Worm (Caenorhabditis elegans) whole organism, L1 larva: Measurements from ENCODE around the gene basl-1.

Experiments
- C16A3.4 ChIP-seq: fragments of 150-350 bp; optimal IDR thresholded peaks from 2 replicates; lab custom pipeline; 2014; ENCODE audit warnings: missing biosample characterization, missing genetic modification characterization
- ama-1 ChIP-seq: fragments of 150-350 bp; optimal IDR thresholded peaks from 2 replicates; lab custom pipeline; 2014
- ceh-8 ChIP-seq: fragments of 200-800 bp; sonication (Bioruptor generic); optimal IDR thresholded peaks from 2 replicates; lab custom pipeline; 2018; ENCODE audit warnings: mild to moderate bottlenecking, missing genetic modification characterization, moderate library complexity, missing compliant biosample characterization
- ceh-88 ChIP-seq: fragments of 200-800 bp; sonication (Bioruptor generic); IDR thresholded peaks from 2 replicates; pipeline ENCODE4 v1.3.6; 2022; ENCODE audit warnings: missing genetic modification characterization, missing compliant biosample characterization
- efl-1 ChIP-seq, 4 experiments: fragments of 150-350 bp; optimal IDR thresholded peaks in 3 of 4; peaks in 1 of 4; 1 replicate in 1 of 4; 2 replicates in 3 of 4; lab custom pipeline; 2014; ENCODE audit warnings: missing biosample characterization in 2 of 4, missing genetic modification characterization in 2 of 4, missing genetic modification reagents in 2 of 4
- efl-3 ChIP-seq: fragments of 200-800 bp; sonication (Bioruptor generic); optimal IDR thresholded peaks from 2 replicates; lab custom pipeline; 2018; ENCODE audit warnings: mild to moderate bottlenecking, missing genetic modification characterization, missing compliant biosample characterization
- egl-27 ChIP-seq, 2 experiments: fragments of 150-350 bp in 1 of 2; sonication (generic microtip); optimal IDR thresholded peaks; 3 replicates each; lab custom pipeline; 2017 to 2018; ENCODE audit warnings: missing biosample characterization in 2 of 2, missing genetic modification characterization in 2 of 2, missing genetic modification reagents in 2 of 2
- elt-2 ChIP-seq: sonication (generic microtip); optimal IDR thresholded peaks from 2 replicates; lab custom pipeline; 2016; ENCODE audit warnings: missing genetic modification characterization, mild to moderate bottlenecking, inconsistent platforms, missing compliant biosample characterization, missing genetic modification reagents
- elt-3 ChIP-seq, 6 experiments: fragments of 150-350 bp in 1 of 6; sonication (generic microtip); optimal IDR thresholded peaks; 2 replicates each; lab custom pipeline; 2017 to 2018; ENCODE audit warnings: missing biosample characterization in 6 of 6, missing genetic modification characterization in 6 of 6, inconsistent platforms in 1 of 6
- ets-5 ChIP-seq: fragments of 200-800 bp; sonication (Bioruptor generic); IDR thresholded peaks from 2 replicates; pipeline ENCODE4 v1.3.6; 2022; ENCODE audit warnings: missing genetic modification characterization, missing compliant biosample characterization
- fkh-10 ChIP-seq: sonication (generic microtip); optimal IDR thresholded peaks from 2 replicates; lab custom pipeline; 2017; ENCODE audit warnings: missing biosample characterization, missing genetic modification reagents, missing genetic modification characterization
- fkh-4 ChIP-seq: sonication (generic microtip); optimal IDR thresholded peaks from 2 replicates; lab custom pipeline; 2016; ENCODE audit warnings: missing compliant biosample characterization, missing genetic modification characterization, borderline replicate concordance
- fkh-8 ChIP-seq: sonication (generic microtip); optimal IDR thresholded peaks from 2 replicates; lab custom pipeline; 2016; ENCODE audit warnings: mild to moderate bottlenecking, missing genetic modification characterization, missing compliant biosample characterization
- grh-1 ChIP-seq: fragments of 200-800 bp; sonication (Bioruptor generic); IDR thresholded peaks from 2 replicates; pipeline ENCODE4 v1.3.6; 2022; ENCODE audit warnings: missing genetic modification reagents, missing genetic modification characterization, missing compliant biosample characterization
- hlh-4 ChIP-seq: sonication (generic microtip); optimal IDR thresholded peaks from 2 replicates; lab custom pipeline; 2016; ENCODE audit warnings: mild to moderate bottlenecking, missing genetic modification characterization, missing compliant biosample characterization
- hpl-2 ChIP-seq: fragments of 150-350 bp; optimal IDR thresholded peaks from 2 replicates; lab custom pipeline; 2014; ENCODE audit warnings: missing biosample characterization, missing genetic modification reagents, missing genetic modification characterization
- isw-1 ChIP-seq: fragments of 200-800 bp; sonication (Bioruptor generic); IDR thresholded peaks from 2 replicates; pipeline ENCODE4 v1.3.6; 2022; ENCODE audit warnings: missing genetic modification characterization, missing compliant biosample characterization
- lin-13 ChIP-seq: fragments of 150-350 bp; optimal IDR thresholded peaks from 2 replicates; lab custom pipeline; 2014; ENCODE audit warnings: missing biosample characterization, missing genetic modification reagents, missing genetic modification characterization
- lin-14 ChIP-seq: fragments of 200-800 bp; sonication (Bioruptor generic); optimal IDR thresholded peaks from 2 replicates; lab custom pipeline; 2018; ENCODE audit warnings: mild to moderate bottlenecking, missing genetic modification characterization, moderate library complexity, missing compliant biosample characterization
- lir-3 ChIP-seq: sonication (generic microtip); optimal IDR thresholded peaks from 2 replicates; lab custom pipeline; 2016; ENCODE audit warnings: mild to moderate bottlenecking, missing genetic modification characterization, moderate library complexity, missing compliant biosample characterization; ENCODE audit not compliant: poor library complexity
- lsy-2 ChIP-seq, 2 experiments: fragments of 150-350 bp; optimal IDR thresholded peaks; 2 replicates each; lab custom pipeline; 2014; ENCODE audit warnings: missing biosample characterization in 2 of 2, missing genetic modification characterization in 2 of 2
- mab-9 ChIP-seq: fragments of 200-800 bp; sonication (Bioruptor generic); IDR thresholded peaks from 2 replicates; pipeline ENCODE4 v1.3.6; 2022; ENCODE audit warnings: missing genetic modification reagents, missing genetic modification characterization, missing compliant biosample characterization
- mdl-1 ChIP-seq, 2 experiments: fragments of 150-350 bp; optimal IDR thresholded peaks; 2 replicates each; lab custom pipeline; 2014 to 2017; ENCODE audit warnings: missing biosample characterization in 2 of 2, missing genetic modification characterization in 2 of 2, inconsistent platforms in 1 of 2
- mef-2 ChIP-seq: fragments of 150-350 bp; optimal IDR thresholded peaks from 2 replicates; lab custom pipeline; 2014; ENCODE audit warnings: missing biosample characterization, missing genetic modification characterization
- mep-1 ChIP-seq: fragments of 150-350 bp; optimal IDR thresholded peaks from 2 replicates; lab custom pipeline; 2014; ENCODE audit warnings: missing biosample characterization, missing genetic modification characterization
- nhr-11 ChIP-seq: fragments of 150-350 bp; optimal IDR thresholded peaks from 2 replicates; lab custom pipeline; 2014; ENCODE audit warnings: missing biosample characterization, missing genetic modification characterization
- nhr-19 ChIP-seq: fragments of 200-800 bp; sonication (Bioruptor generic); conservative IDR thresholded peaks from 2 replicates; pipeline ENCODE4 v1.3.6; 2022; ENCODE audit warnings: missing genetic modification characterization, missing compliant biosample characterization
- nhr-47 ChIP-seq: sonication (generic microtip); optimal IDR thresholded peaks from 2 replicates; lab custom pipeline; 2016; ENCODE audit warnings: mild to moderate bottlenecking, missing genetic modification characterization, moderate library complexity, missing compliant biosample characterization
- nhr-71 ChIP-seq: sonication (generic microtip); optimal IDR thresholded peaks from 2 replicates; lab custom pipeline; 2016; ENCODE audit warnings: mild to moderate bottlenecking, missing genetic modification characterization, moderate library complexity, missing compliant biosample characterization
- nhr-76 ChIP-seq: sonication (generic microtip); optimal IDR thresholded peaks from 2 replicates; lab custom pipeline; 2017; ENCODE audit warnings: missing biosample characterization, missing genetic modification characterization
- nhr-77 ChIP-seq: fragments of 150-350 bp; optimal IDR thresholded peaks from 2 replicates; lab custom pipeline; 2014; ENCODE audit warnings: missing biosample characterization, missing genetic modification characterization
- nhr-84 ChIP-seq: sonication (generic microtip); optimal IDR thresholded peaks from 2 replicates; lab custom pipeline; 2017; ENCODE audit warnings: missing biosample characterization, missing genetic modification characterization
- nhr-85 ChIP-seq: sonication (generic microtip); peaks from one replicate; lab custom pipeline; 2016; ENCODE audit warnings: missing genetic modification characterization, inconsistent platforms, missing compliant biosample characterization
- pag-3 ChIP-seq: sonication (generic microtip); optimal IDR thresholded peaks from 2 replicates; lab custom pipeline; 2017; ENCODE audit warnings: missing genetic modification characterization, mild to moderate bottlenecking, missing compliant biosample characterization, antibody characterized with exemption, borderline replicate concordance; ENCODE audit not compliant: insufficient read depth
- pax-3 ChIP-seq: fragments of 200-800 bp; sonication (Bioruptor generic); optimal IDR thresholded peaks from 2 replicates; lab custom pipeline; 2018; ENCODE audit warnings: mild to moderate bottlenecking, missing genetic modification characterization, moderate library complexity, missing compliant biosample characterization
- pqm-1 ChIP-seq: sonication (generic microtip); optimal IDR thresholded peaks from 3 replicates; lab custom pipeline; 2017; ENCODE audit warnings: missing biosample characterization, missing genetic modification characterization
- rnt-1 ChIP-seq: sonication (generic microtip); optimal IDR thresholded peaks from 2 replicates; lab custom pipeline; 2016; ENCODE audit warnings: mild to moderate bottlenecking, missing genetic modification characterization, moderate library complexity, missing compliant biosample characterization
- skn-1 ChIP-seq: fragments of 150-350 bp; optimal IDR thresholded peaks from 2 replicates; lab custom pipeline; 2014; ENCODE audit warnings: missing biosample characterization, missing genetic modification characterization
- sox-4 ChIP-seq: sonication (generic microtip); optimal IDR thresholded peaks from 2 replicates; lab custom pipeline; 2016; ENCODE audit warnings: missing genetic modification characterization, missing compliant biosample characterization
- sup-37 ChIP-seq: fragments of 200-800 bp; sonication (Bioruptor generic); optimal IDR thresholded peaks from 2 replicates; lab custom pipeline; 2018; ENCODE audit warnings: mild to moderate bottlenecking, missing genetic modification characterization, missing compliant biosample characterization
- swsn-7 ChIP-seq: sonication (generic microtip); optimal IDR thresholded peaks from 2 replicates; lab custom pipeline; 2016; ENCODE audit warnings: missing genetic modification characterization, missing compliant biosample characterization
- tlp-1 ChIP-seq: fragments of 150-350 bp; optimal IDR thresholded peaks from 2 replicates; lab custom pipeline; 2014; ENCODE audit warnings: missing biosample characterization, missing genetic modification characterization
- unc-130 ChIP-seq: fragments of 150-350 bp; optimal IDR thresholded peaks from 2 replicates; lab custom pipeline; 2017; ENCODE audit warnings: missing biosample characterization, missing genetic modification characterization, inconsistent platforms
- unc-62 ChIP-seq: fragments of 150-350 bp; optimal IDR thresholded peaks from 2 replicates; lab custom pipeline; 2014; ENCODE audit warnings: missing biosample characterization, missing genetic modification reagents, missing genetic modification characterization
- unc-86 ChIP-seq: sonication (generic microtip); optimal IDR thresholded peaks from 2 replicates; lab custom pipeline; 2016; ENCODE audit warnings: missing genetic modification characterization, missing compliant biosample characterization
- ztf-11 ChIP-seq, 2 experiments: sonication (generic microtip); optimal IDR thresholded peaks; 2 replicates each; lab custom pipeline; 2016 to 2017; ENCODE audit warnings: missing genetic modification characterization in 2 of 2, missing biosample characterization in 1 of 2, missing compliant biosample characterization in 1 of 2

The basl-1 gene

ce11 chrIII:5621236-5621635 lies 6.5 kb downstream of the basl-1 start (continued):
- TF ChIP-seq swsn-7 (tag; lab: Kevin White, UChicago): peak; percentile 63
- no peak for TF ChIP-seq tlp-1 (tag; lab: Kevin White, UChicago)
- TF ChIP-seq egl-27 (tag; optimal IDR thresholded peaks at IDR 0.05; lab: Kevin White, UChicago): no peak
- peak in 1 of 2 experiments; percentile 46 for TF ChIP-seq mdl-1 (tag; optimal IDR thresholded peaks at IDR 0.05; lab: Kevin White, UChicago)

DNA sequence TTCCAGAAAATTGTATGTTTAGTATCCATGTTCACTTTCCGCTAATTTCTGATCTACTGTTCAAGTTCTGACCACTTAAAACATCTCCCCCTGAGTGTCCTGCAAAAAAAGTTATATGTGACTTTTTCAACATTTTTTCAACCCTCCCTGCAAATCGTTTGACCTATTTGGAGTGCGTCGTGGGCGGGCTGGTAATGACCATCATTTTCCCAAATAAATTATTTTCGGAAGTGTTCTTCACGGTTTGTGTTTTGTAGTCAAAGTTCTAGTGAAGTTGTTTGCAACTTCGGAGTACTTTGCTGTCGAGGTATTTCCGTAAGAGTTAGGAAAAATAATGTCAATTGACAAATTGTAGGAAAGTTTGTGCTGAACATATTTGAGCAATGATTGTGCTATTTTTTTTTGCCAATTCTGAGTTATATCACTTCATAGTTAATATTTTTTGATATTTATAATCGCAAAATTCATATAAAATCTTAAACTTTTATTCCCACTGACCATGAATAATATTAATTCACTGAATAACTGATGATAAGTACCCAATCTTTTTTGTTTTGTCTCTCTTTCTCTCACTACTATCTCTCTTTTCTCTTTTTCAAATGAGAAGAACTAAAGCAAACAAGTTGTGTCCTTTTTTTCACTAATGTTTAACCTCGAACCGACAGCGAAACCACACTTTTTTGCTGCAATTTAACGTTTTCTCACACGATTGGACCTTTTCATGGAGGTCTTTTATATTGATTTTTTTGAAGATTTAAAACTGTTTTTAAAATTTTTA lies 7.7 kb downstream of the basl-1 start:
- TF ChIP-seq ceh-88 (no peak), tlp-1 (tag; lab: Kevin White, UChicago) (no peak), mep-1 (tag; lab: Kevin White, UChicago) (peak; percentile 10), unc-86 (tag; lab: Kevin White, UChicago) (no peak), sup-37 (GFP tag; lab: Kevin White, UChicago) (no peak), fkh-4 (tag; lab: Kevin White, UChicago) (no peak), nhr-84 (tag; lab: Kevin White, UChicago) (no peak), fkh-10 (GFP tag; lab: Kevin White, UChicago) (no peak), efl-1 (optimal IDR thresholded peaks at IDR 0.05; lab: Kevin White, UChicago) (no peak), efl-1 (GFP tag; optimal IDR thresholded peaks at IDR 0.05 in 1 of 2; lab: Kevin White, UChicago) (peak in 1 of 2 experiments; percentile 29), mef-2 (no peak), mab-9 (no peak), pax-3 (no peak), fkh-8 (tag; lab: Kevin White, UChicago) (no peak), nhr-11 (tag; lab: Kevin White, UChicago) (no peak), ama-1 (lab: Kevin White, UChicago) (no peak), lin-13 (no peak), elt-3 (tag; optimal IDR thresholded peaks at IDR 0.05; lab: Kevin White, UChicago) (no peak), nhr-19 (GFP tag; lab: Robert Waterston, UW) (no peak), skn-1 (tag; lab: Kevin White, UChicago) (no peak), lin-14 (GFP tag; lab: Kevin White, UChicago) (peak; percentile 55), unc-130 (tag; lab: Kevin White, UChicago) (no peak), lir-3 (tag; lab: Kevin White, UChicago) (no peak), ets-5 (no peak), isw-1 (no peak), swsn-7 (tag; lab: Kevin White, UChicago) (no peak), lsy-2 (tag; optimal IDR thresholded peaks at IDR 0.05; lab: Kevin White, UChicago) (no peak), elt-2 (tag; lab: Kevin White, UChicago) (no peak), nhr-47 (tag; lab: Kevin White, UChicago) (peak; percentile 0), nhr-71 (tag; lab: Kevin White, UChicago) (peak; percentile 8)

DNA sequence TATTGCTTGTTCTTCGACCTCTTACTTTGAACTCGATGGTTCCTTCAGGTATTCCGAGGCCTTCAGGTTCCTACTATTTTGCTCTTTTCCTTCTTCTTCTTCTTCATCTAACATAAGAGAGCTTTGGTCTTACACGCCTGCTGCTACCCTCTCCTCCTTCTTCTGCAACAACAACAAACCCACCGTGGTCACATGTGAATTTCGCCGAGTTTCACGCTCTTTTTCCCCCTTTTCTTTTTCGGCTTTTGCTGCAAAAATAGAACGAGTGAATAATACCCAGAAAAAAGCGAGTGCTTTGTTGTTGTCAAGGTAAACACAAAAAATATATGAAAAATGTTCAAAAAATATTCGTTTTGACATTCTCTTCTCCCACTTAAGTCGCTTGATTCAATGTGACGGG lies 8.7 kb downstream of the basl-1 start:
- TF ChIP-seq efl-1 (optimal IDR thresholded peaks at IDR 0.05; lab: Kevin White, UChicago) (no peak), efl-1 (GFP tag; optimal IDR thresholded peaks at IDR 0.05 in 1 of 2; lab: Kevin White, UChicago) (peak in 1 of 2 experiments; percentile 21), pqm-1 (tag; lab: Kevin White, UChicago) (no peak), unc-86 (tag; lab: Kevin White, UChicago) (peak; percentile 10), elt-3 (tag; optimal IDR thresholded peaks at IDR 0.05; lab: Kevin White, UChicago) (no peak), nhr-77 (tag; lab: Kevin White, UChicago) (no peak), ama-1 (lab: Kevin White, UChicago) (no peak), rnt-1 (tag; lab: Kevin White, UChicago) (peak; percentile 39), hlh-4 (tag; lab: Kevin White, UChicago) (no peak), sup-37 (GFP tag; lab: Kevin White, UChicago) (no peak), nhr-76 (no peak), sox-4 (tag; lab: Kevin White, UChicago) (no peak), C16A3.4 (tag; lab: Kevin White, UChicago) (no peak), unc-62 (GFP tag; lab: Kevin White, UChicago) (no peak), fkh-10 (GFP tag; lab: Kevin White, UChicago) (no peak), ztf-11 (tag; optimal IDR thresholded peaks at IDR 0.05; lab: Kevin White, UChicago) (no peak), ceh-8 (no peak), nhr-85 (no peak), pag-3 (tag; lab: Kevin White, UChicago) (no peak), lin-13 (no peak), hpl-2 (GFP tag; lab: Kevin White, UChicago) (no peak), nhr-71 (tag; lab: Kevin White, UChicago) (peak; percentile 24), efl-3 (GFP tag; lab: Kevin White, UChicago) (no peak), nhr-11 (tag; lab: Kevin White, UChicago) (no peak), grh-1 (GFP tag; lab: Robert Waterston, UW) (no peak), mep-1 (tag; lab: Kevin White, UChicago) (peak; percentile 3), ets-5 (no peak)
